Worm (Caenorhabditis elegans) whole organism, L4 larva: ENCODE measurements around the gene lipl-4.

Source experiments
- T20F7.1 ChIP-seq: fragments of 200-800 bp; sonication (Bioruptor generic); optimal IDR thresholded peaks from 2 replicates; lab custom pipeline; 2018; ENCODE audit warnings: mild to moderate bottlenecking, missing genetic modification characterization, missing compliant biosample characterization
- T26A8.4 ChIP-seq: fragments of 200-800 bp; sonication (Bioruptor generic); IDR thresholded peaks from 2 replicates; pipeline ENCODE4 v1.3.6; 2022; ENCODE audit warnings: missing genetic modification characterization, missing compliant biosample characterization
- aha-1 ChIP-seq: fragments of 150-350 bp; peaks from one replicate; lab custom pipeline; 2014; ENCODE audit warnings: missing biosample characterization, missing genetic modification characterization
- ama-1 ChIP-seq: fragments of 150-350 bp; optimal IDR thresholded peaks from 2 replicates; lab custom pipeline; 2014; ENCODE audit warnings: inconsistent platforms, mixed read lengths
- arid-1 ChIP-seq: fragments of 200-800 bp; sonication (Bioruptor generic); conservative IDR thresholded peaks from 2 replicates; pipeline ENCODE4 v1.3.6; 2022; ENCODE audit warnings: missing genetic modification reagents, missing genetic modification characterization, missing compliant biosample characterization
- ceh-20 ChIP-seq: fragments of 200-800 bp; sonication (Bioruptor generic); IDR thresholded peaks from 2 replicates; pipeline ENCODE4 v1.3.6; 2022; ENCODE audit warnings: missing genetic modification reagents, missing genetic modification characterization, missing compliant biosample characterization
- ceh-82 ChIP-seq: sonication (generic microtip); optimal IDR thresholded peaks from 2 replicates; lab custom pipeline; 2017; ENCODE audit warnings: missing biosample characterization, missing genetic modification characterization
- cey-2 ChIP-seq: sonication (generic microtip); optimal IDR thresholded peaks from 3 replicates; lab custom pipeline; 2017; ENCODE audit warnings: missing genetic modification characterization, mild to moderate bottlenecking, missing compliant biosample characterization, antibody characterized with exemption, borderline replicate concordance; ENCODE audit not compliant: insufficient read depth
- ctbp-1 ChIP-seq: fragments of 200-800 bp; sonication (Bioruptor generic); IDR thresholded peaks from 2 replicates; pipeline ENCODE4 v1.3.6; 2022; ENCODE audit warnings: missing genetic modification reagents, missing genetic modification characterization, missing compliant biosample characterization
- daf-16 ChIP-seq, 3 experiments: sonication (generic microtip); optimal IDR thresholded peaks; 2 replicates each; lab custom pipeline; 2016 to 2017; ENCODE audit warnings: missing genetic modification characterization in 3 of 3, missing genetic modification reagents in 3 of 3, mild to moderate bottlenecking in 2 of 3, missing compliant biosample characterization in 2 of 3, missing biosample characterization in 1 of 3, moderate library complexity in 1 of 3
- daf-8 ChIP-seq: fragments of 200-800 bp; sonication (Bioruptor generic); IDR thresholded peaks from 2 replicates; pipeline ENCODE4 v1.3.6; 2022; ENCODE audit warnings: missing genetic modification characterization, missing compliant biosample characterization
- dmd-6 ChIP-seq: fragments of 200-800 bp; sonication (Bioruptor generic); IDR thresholded peaks from 2 replicates; pipeline ENCODE4 v1.3.6; 2022; ENCODE audit warnings: missing genetic modification reagents, missing genetic modification characterization, missing compliant biosample characterization
- dve-1 ChIP-seq: sonication (generic microtip); optimal IDR thresholded peaks from 2 replicates; lab custom pipeline; 2017; ENCODE audit warnings: antibody characterized with exemption, mild to moderate bottlenecking, missing genetic modification characterization, missing compliant biosample characterization; ENCODE audit not compliant: insufficient read depth
- egl-43 ChIP-seq: fragments of 200-800 bp; sonication (Bioruptor generic); IDR thresholded peaks from 2 replicates; pipeline ENCODE4 v1.3.6; 2022; ENCODE audit warnings: missing genetic modification reagents, missing genetic modification characterization, missing compliant biosample characterization
- hif-1 ChIP-seq, 2 experiments: sonication (generic microtip); optimal IDR thresholded peaks; 2 replicates each; lab custom pipeline; 2016 to 2017; ENCODE audit warnings: missing compliant biosample characterization in 2 of 2, missing genetic modification characterization in 2 of 2, missing genetic modification reagents in 2 of 2, missing genotype in 2 of 2, mild to moderate bottlenecking in 1 of 2
- hlh-11 ChIP-seq: fragments of 200-800 bp; sonication (Bioruptor generic); optimal IDR thresholded peaks from 2 replicates; lab custom pipeline; 2018; ENCODE audit warnings: mild to moderate bottlenecking, missing genetic modification characterization, missing compliant biosample characterization
- hlh-30 ChIP-seq: sonication (generic microtip); optimal IDR thresholded peaks from 2 replicates; lab custom pipeline; 2017; ENCODE audit warnings: antibody characterized with exemption, mild to moderate bottlenecking, missing genetic modification characterization, missing compliant biosample characterization; ENCODE audit not compliant: insufficient read depth
- jun-1 ChIP-seq: fragments of 150-350 bp; optimal IDR thresholded peaks from 2 replicates; lab custom pipeline; 2014; ENCODE audit warnings: missing biosample characterization, missing genetic modification reagents, missing genetic modification characterization
- lin-13 ChIP-seq: fragments of 150-350 bp; optimal IDR thresholded peaks from 2 replicates; lab custom pipeline; 2014; ENCODE audit warnings: missing biosample characterization, missing genetic modification reagents, missing genetic modification characterization
- lsy-2 ChIP-seq, 2 experiments: fragments of 150-350 bp in 1 of 2; sonication (generic microtip) in 1 of 2; optimal IDR thresholded peaks; 2 replicates each; lab custom pipeline; 2014 to 2017; ENCODE audit warnings: missing biosample characterization in 2 of 2, missing genetic modification characterization in 2 of 2
- mdl-1 ChIP-seq, 2 experiments: fragments of 150-350 bp in 1 of 2; sonication (generic microtip) in 1 of 2; optimal IDR thresholded peaks; 2 replicates each; lab custom pipeline; 2014 to 2017; ENCODE audit warnings: missing biosample characterization in 2 of 2, missing genetic modification characterization in 2 of 2
- mep-1 ChIP-seq: fragments of 150-350 bp; sonication (generic microtip); optimal IDR thresholded peaks from 3 replicates; lab custom pipeline; 2014; ENCODE audit warnings: missing biosample characterization, missing genetic modification characterization
- mxl-3 ChIP-seq: fragments of 200-800 bp; sonication (Bioruptor generic); optimal IDR thresholded peaks from 2 replicates; lab custom pipeline; 2018; ENCODE audit warnings: mild to moderate bottlenecking, missing genetic modification characterization, missing compliant biosample characterization
- nhr-102 ChIP-seq: sonication (generic microtip); optimal IDR thresholded peaks from 2 replicates; lab custom pipeline; 2016; ENCODE audit warnings: mild to moderate bottlenecking, missing genetic modification characterization, moderate library complexity, missing compliant biosample characterization
- nhr-237 ChIP-seq: sonication (generic microtip); optimal IDR thresholded peaks from 2 replicates; lab custom pipeline; 2017; ENCODE audit warnings: missing biosample characterization, missing genetic modification characterization
- nhr-25 ChIP-seq: sonication (generic microtip); optimal IDR thresholded peaks from 2 replicates; lab custom pipeline; 2017; ENCODE audit warnings: missing genetic modification characterization, mild to moderate bottlenecking, missing compliant biosample characterization, antibody characterized with exemption, moderate library complexity, borderline replicate concordance; ENCODE audit not compliant: insufficient read depth
- nhr-28 ChIP-seq: fragments of 150-350 bp; optimal IDR thresholded peaks from 2 replicates; lab custom pipeline; 2014; ENCODE audit warnings: missing biosample characterization, missing genetic modification characterization
- nhr-42 ChIP-seq: fragments of 200-800 bp; sonication (Bioruptor generic); IDR thresholded peaks from 2 replicates; pipeline ENCODE4 v1.3.6; 2022; ENCODE audit warnings: missing genetic modification characterization, missing compliant biosample characterization
- nhr-48 ChIP-seq: sonication (generic microtip); optimal IDR thresholded peaks from 2 replicates; lab custom pipeline; 2016; ENCODE audit warnings: mild to moderate bottlenecking, missing genetic modification characterization, missing compliant biosample characterization
- nhr-6 ChIP-seq: fragments of 150-350 bp; optimal IDR thresholded peaks from 2 replicates; lab custom pipeline; 2014; ENCODE audit warnings: missing biosample characterization, missing genetic modification characterization
- nhr-77 ChIP-seq: fragments of 150-350 bp; optimal IDR thresholded peaks from 2 replicates; lab custom pipeline; 2014; ENCODE audit warnings: missing biosample characterization, missing genetic modification characterization
- php-3 ChIP-seq: fragments of 200-800 bp; sonication (Bioruptor generic); IDR thresholded peaks from 2 replicates; pipeline ENCODE4 v1.3.6; 2022; ENCODE audit warnings: missing genetic modification reagents, missing genetic modification characterization, missing compliant biosample characterization
- set-16 ChIP-seq: fragments of 200-800 bp; sonication (Bioruptor generic); IDR thresholded peaks from 2 replicates; pipeline ENCODE4 v1.3.6; 2022; ENCODE audit warnings: missing genetic modification reagents, missing genetic modification characterization, missing compliant biosample characterization
- tra-1 ChIP-seq: fragments of 200-800 bp; sonication (Bioruptor generic); IDR thresholded peaks from 2 replicates; pipeline ENCODE4 v1.3.6; 2022; ENCODE audit warnings: missing genetic modification reagents, missing genetic modification characterization, missing compliant biosample characterization
- unc-130 ChIP-seq: sonication (generic microtip); optimal IDR thresholded peaks from 2 replicates; lab custom pipeline; 2016; ENCODE audit warnings: missing genetic modification reagents, missing genetic modification characterization, missing compliant biosample characterization
- unc-62 ChIP-seq, 3 experiments: fragments of 150-350 bp in 1 of 3; sonication (generic microtip); optimal IDR thresholded peaks in 2 of 3; peaks in 1 of 3; 1 replicate in 1 of 3; 2 replicates in 2 of 3; lab custom pipeline; 2014 to 2017; ENCODE audit warnings: missing biosample characterization in 3 of 3, missing genetic modification characterization in 3 of 3, missing genetic modification reagents in 3 of 3, missing genotype in 1 of 3

The lipl-4 gene

DNA sequence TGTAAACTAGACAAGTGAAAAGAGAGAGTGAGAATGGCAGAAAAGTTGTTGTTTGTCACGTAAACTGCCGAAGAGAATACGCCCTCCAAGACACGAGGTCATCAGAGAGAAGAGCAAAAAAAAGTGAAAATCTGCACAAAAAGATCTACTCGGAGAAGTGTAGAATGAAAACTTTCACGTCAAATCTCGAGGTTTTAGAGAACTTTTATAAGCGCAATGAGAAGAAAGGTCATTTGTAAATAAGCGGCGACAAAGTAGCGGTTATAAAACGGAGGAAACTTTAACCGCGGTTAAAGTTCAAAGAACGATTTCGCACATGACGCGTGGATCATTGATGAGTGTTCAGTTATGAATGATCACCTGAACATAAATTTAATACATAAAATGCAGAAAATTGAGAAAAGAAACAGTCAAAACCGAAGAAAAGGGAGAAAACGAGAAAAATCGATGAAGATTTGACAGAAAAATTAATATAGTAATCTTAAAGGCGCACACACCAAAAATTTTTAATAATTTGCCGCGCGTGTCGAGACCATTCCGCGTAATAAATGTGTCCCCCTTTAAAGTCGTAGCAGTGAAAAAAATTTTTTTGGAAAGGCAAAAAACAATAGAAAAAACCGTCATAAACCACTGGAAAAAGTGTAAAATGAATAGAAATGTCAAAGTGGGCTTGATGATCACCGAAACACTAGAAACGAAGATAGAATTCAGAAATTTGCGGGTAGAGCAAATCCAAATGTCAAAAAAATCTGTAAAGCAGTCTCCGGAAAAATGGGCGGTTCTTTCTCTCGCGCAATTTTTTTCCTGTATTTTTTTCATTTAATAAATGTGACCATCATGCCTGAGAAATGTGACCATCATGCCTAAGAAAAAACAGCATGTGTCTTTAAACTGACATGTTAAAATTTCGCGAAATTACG is 32.4 kb upstream of the lipl-4 start:
- TF ChIP-seq daf-16 (GFP tag; optimal IDR thresholded peaks at IDR 0.05; lab: Kevin White, UChicago) (no peak), daf-16 (tag; optimal IDR thresholded peaks at IDR 0.05; lab: Kevin White, UChicago) (peak; percentile 10), unc-130 (GFP tag; lab: Kevin White, UChicago) (no peak), aha-1 (peak; percentile 99), php-3 (0 out of 2 replicates have a peak, but pooled peaks have one; percentile 18), mep-1 (tag; lab: Kevin White, UChicago) (peak; percentile 81), nhr-6 (tag; lab: Kevin White, UChicago) (peak; percentile 64), ceh-20 (GFP tag; lab: Robert Waterston, UW) (peak; percentile 56; the same call in 1 of the 2 replicates), dve-1 (tag; lab: Kevin White, UChicago) (peak; percentile 81), nhr-42 (GFP tag; lab: Robert Waterston, UW) (no peak), nhr-77 (tag; lab: Kevin White, UChicago) (no peak), daf-8 (GFP tag; lab: Robert Waterston, UW) (no peak), hlh-11 (peak; percentile 56), hif-1 (tag; optimal IDR thresholded peaks at IDR 0.05; lab: Kevin White, UChicago) (peak; percentile 85 to 99), jun-1 (no peak), mdl-1 (tag; optimal IDR thresholded peaks at IDR 0.05; lab: Kevin White, UChicago) (peak in 1 of 2 experiments; percentile 63), T26A8.4 (GFP tag; lab: Robert Waterston, UW) (no peak), lsy-2 (tag; optimal IDR thresholded peaks at IDR 0.05; lab: Kevin White, UChicago) (peak in 1 of 2 experiments; percentile 68), mxl-3 (peak; percentile 47), hlh-30 (tag; lab: Kevin White, UChicago) (peak; percentile 93), ctbp-1 (GFP tag; lab: Robert Waterston, UW) (0 out of 2 replicates have a peak, but pooled peaks have one; percentile 21), tra-1 (GFP tag; lab: Robert Waterston, UW) (no peak), ama-1 (peak; percentile 88), unc-62 (GFP tag; optimal IDR thresholded peaks at IDR 0.05 in 1 of 2; lab: Kevin White, UChicago) (peak in 1 of 2 experiments; percentile 98), unc-62 (tag; optimal IDR thresholded peaks at IDR 0.05; lab: Kevin White, UChicago) (no peak), lin-13 (peak; percentile 8), nhr-102 (tag; lab: Kevin White, UChicago) (no peak), nhr-28 (peak; percentile 38), nhr-48 (peak; percentile 35), cey-2 (tag; lab: Kevin White, UChicago) (peak; percentile 47), nhr-25 (peak; percentile 90), dmd-6 (GFP tag; lab: Robert Waterston, UW) (peak; percentile 40)

DNA sequence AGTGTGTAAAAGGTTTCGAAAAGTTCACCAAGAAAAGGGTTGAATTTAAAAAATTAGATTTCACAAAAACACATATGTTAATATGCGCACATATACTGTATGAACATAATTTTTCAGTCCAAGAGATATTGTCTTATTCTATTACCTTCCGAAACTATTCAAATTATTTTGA is 31.9 kb upstream of the lipl-4 start, which contains the start of gene F46E10.3:
Gene F46E10.3 (plus strand): TSS at position 73 of the 172 bp plus-strand sequence.
- TF ChIP-seq T20F7.1 (GFP tag; lab: Kevin White, UChicago): no peak

DNA sequence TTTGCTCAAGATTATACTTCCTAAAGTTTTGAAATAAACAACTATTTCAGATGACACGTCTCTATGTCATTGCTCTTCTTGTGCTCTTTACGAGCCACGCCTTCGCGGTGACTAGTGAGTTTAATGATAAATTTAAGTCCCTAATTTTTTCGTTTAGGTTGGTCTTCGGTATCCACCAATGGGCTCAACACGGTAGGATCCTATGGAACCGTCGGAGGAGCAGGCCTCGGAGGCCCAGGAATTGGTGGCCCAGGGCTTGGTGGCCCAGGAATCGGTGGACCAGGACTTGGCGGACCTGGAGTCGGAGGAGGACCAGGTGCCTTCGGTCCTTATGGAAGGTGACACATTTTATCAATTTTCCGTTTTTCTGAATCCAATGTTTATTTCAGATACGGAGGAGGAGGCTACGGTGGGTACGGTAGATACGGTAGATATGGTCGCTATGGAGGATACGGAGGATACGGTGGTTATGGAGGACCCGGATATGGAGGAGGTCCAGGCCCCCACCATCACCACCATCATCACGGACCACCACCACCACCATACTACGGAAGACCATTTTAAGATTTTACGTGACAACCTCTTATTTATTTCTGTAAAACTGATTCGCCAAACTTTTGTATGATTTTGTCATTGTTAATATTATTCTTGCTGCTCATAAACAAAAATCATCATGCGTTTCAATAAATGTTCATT is 29.4 kb upstream of the lipl-4 start, which contains the start of the genes F46E10.2 and F46E10.18:
Gene F46E10.2 (plus strand): TSS at position 51 of the 696 bp plus-strand sequence.
Gene F46E10.18 (plus strand): TSS at position 646 of the 696 bp plus-strand sequence.
- no peak for TF ChIP-seq nhr-42 (GFP tag; lab: Robert Waterston, UW)
- peak; percentile 83 for TF ChIP-seq set-16 (GFP tag; lab: Robert Waterston, UW)
- TF ChIP-seq unc-62 (GFP tag; optimal IDR thresholded peaks at IDR 0.05 in 1 of 2; lab: Kevin White, UChicago): peak in 1 of 2 experiments; percentile 89
- TF ChIP-seq unc-62 (tag; optimal IDR thresholded peaks at IDR 0.05; lab: Kevin White, UChicago): no peak
- no peak for TF ChIP-seq arid-1 (GFP tag; lab: Robert Waterston, UW)
- TF ChIP-seq aha-1: peak; percentile 5
- TF ChIP-seq ceh-82 (tag; lab: Kevin White, UChicago): no peak
- TF ChIP-seq egl-43 (GFP tag; lab: Robert Waterston, UW): peak; percentile 70
- no peak for TF ChIP-seq nhr-237 (tag; lab: Kevin White, UChicago)
- TF ChIP-seq, all 104 proteins: peak for 4
